Worm (Caenorhabditis elegans) whole organism, late embryonic: ENCODE measurements around the gene C14E2.1.
A peak's percentile ranks its signal among the peaks of the same experiment; 100 is the strongest.

Experiments used
- C08G9.2 ChIP-seq: sonication (generic microtip); optimal IDR thresholded peaks from 2 replicates; lab custom pipeline; 2016; ENCODE audit warnings: mild to moderate bottlenecking, missing genetic modification characterization, moderate library complexity, missing compliant biosample characterization
- C38D4.7 ChIP-seq: fragments of 200-800 bp; sonication (Bioruptor generic); optimal IDR thresholded peaks from 2 replicates; lab custom pipeline; 2018; ENCODE audit warnings: mild to moderate bottlenecking, missing genetic modification characterization, moderate library complexity, missing compliant biosample characterization
- F13H6.1 ChIP-seq: sonication (generic microtip); optimal IDR thresholded peaks from 2 replicates; lab custom pipeline; 2016; ENCODE audit warnings: missing genetic modification characterization, missing compliant biosample characterization
- K02D7.2 ChIP-seq: sonication (generic microtip); optimal IDR thresholded peaks from 2 replicates; lab custom pipeline; 2017; ENCODE audit warnings: mild to moderate bottlenecking, missing genetic modification characterization, missing compliant biosample characterization
- K09A11.1 ChIP-seq: sonication (generic microtip); optimal IDR thresholded peaks from 2 replicates; lab custom pipeline; 2017; ENCODE audit warnings: antibody characterized with exemption, mild to moderate bottlenecking, missing genetic modification characterization, missing compliant biosample characterization; ENCODE audit not compliant: insufficient read depth
- Y22D7AL.16 ChIP-seq: sonication (generic microtip); optimal IDR thresholded peaks from 2 replicates; lab custom pipeline; 2016; ENCODE audit warnings: missing genetic modification characterization, missing compliant biosample characterization
- ceh-18 ChIP-seq: sonication (generic microtip); optimal IDR thresholded peaks from 2 replicates; lab custom pipeline; 2016; ENCODE audit warnings: missing genetic modification characterization, missing compliant biosample characterization
- ceh-2 ChIP-seq: sonication (generic microtip); optimal IDR thresholded peaks from 2 replicates; lab custom pipeline; 2016; ENCODE audit warnings: missing genotype, missing genetic modification characterization, missing compliant biosample characterization
- ceh-24 ChIP-seq: sonication (generic microtip); optimal IDR thresholded peaks from 2 replicates; lab custom pipeline; 2016; ENCODE audit warnings: mild to moderate bottlenecking, missing genetic modification characterization, missing compliant biosample characterization
- ceh-30 ChIP-seq: fragments of 150-350 bp; optimal IDR thresholded peaks from 2 replicates; lab custom pipeline; 2014; ENCODE audit warnings: missing biosample characterization, missing genetic modification characterization
- ceh-31 ChIP-seq: sonication (generic microtip); optimal IDR thresholded peaks from 2 replicates; lab custom pipeline; 2016; ENCODE audit warnings: missing genetic modification characterization, missing compliant biosample characterization
- ceh-34 ChIP-seq: sonication (generic microtip); optimal IDR thresholded peaks from 2 replicates; lab custom pipeline; 2016; ENCODE audit warnings: mild to moderate bottlenecking, missing genetic modification characterization, missing compliant biosample characterization
- ceh-45 ChIP-seq: fragments of 200-800 bp; sonication (Bioruptor generic); IDR thresholded peaks from 2 replicates; pipeline ENCODE4 v1.3.6; 2022; ENCODE audit warnings: missing genetic modification reagents, missing genetic modification characterization, missing compliant biosample characterization
- ceh-48 ChIP-seq: sonication (generic microtip); optimal IDR thresholded peaks from 2 replicates; lab custom pipeline; 2016; ENCODE audit warnings: missing genetic modification characterization, inconsistent platforms, missing compliant biosample characterization
- ceh-6 ChIP-seq: fragments of 200-800 bp; sonication (Bioruptor generic); optimal IDR thresholded peaks from 2 replicates; lab custom pipeline; 2018; ENCODE audit warnings: mild to moderate bottlenecking, missing genetic modification characterization, missing compliant biosample characterization
- che-1 ChIP-seq: sonication (generic microtip); optimal IDR thresholded peaks from 2 replicates; lab custom pipeline; 2016; ENCODE audit warnings: mild to moderate bottlenecking, missing genetic modification characterization, missing compliant biosample characterization
- dmd-4 ChIP-seq: sonication (generic microtip); optimal IDR thresholded peaks from 2 replicates; lab custom pipeline; 2016; ENCODE audit warnings: borderline replicate concordance, missing genetic modification characterization, missing compliant biosample characterization
- dve-1 ChIP-seq: sonication (generic microtip); optimal IDR thresholded peaks from 2 replicates; lab custom pipeline; 2017; ENCODE audit warnings: antibody characterized with exemption, mild to moderate bottlenecking, missing genetic modification characterization, missing compliant biosample characterization
- elt-2 ChIP-seq: sonication (generic microtip); optimal IDR thresholded peaks from 2 replicates; lab custom pipeline; 2016; ENCODE audit warnings: missing genetic modification reagents, missing genetic modification characterization, missing compliant biosample characterization
- ets-4 ChIP-seq: sonication (generic microtip); optimal IDR thresholded peaks from 2 replicates; lab custom pipeline; 2016; ENCODE audit warnings: missing genetic modification characterization, missing compliant biosample characterization
- eyg-1 ChIP-seq: sonication (generic microtip); optimal IDR thresholded peaks from 2 replicates; lab custom pipeline; 2016; ENCODE audit warnings: missing genotype, missing genetic modification characterization, missing compliant biosample characterization
- fax-1 ChIP-seq: sonication (generic microtip); optimal IDR thresholded peaks from 2 replicates; lab custom pipeline; 2016; ENCODE audit warnings: missing genotype, missing genetic modification characterization, missing compliant biosample characterization
- hlh-30 ChIP-seq: sonication (generic microtip); optimal IDR thresholded peaks from 2 replicates; lab custom pipeline; 2017; ENCODE audit warnings: antibody characterized with exemption, missing genetic modification characterization, missing compliant biosample characterization; ENCODE audit not compliant: insufficient read depth
- hlh-6 ChIP-seq: sonication (generic microtip); optimal IDR thresholded peaks from 2 replicates; lab custom pipeline; 2016; ENCODE audit warnings: missing genotype, missing genetic modification characterization, missing compliant biosample characterization
- hlh-8 ChIP-seq: sonication (generic microtip); optimal IDR thresholded peaks from 2 replicates; lab custom pipeline; 2016; ENCODE audit warnings: missing genotype, missing genetic modification characterization, missing compliant biosample characterization
- lim-6 ChIP-seq: sonication (generic microtip); optimal IDR thresholded peaks from 2 replicates; lab custom pipeline; 2016; ENCODE audit warnings: missing genetic modification characterization, missing compliant biosample characterization
- lin-11 ChIP-seq: fragments of 200-800 bp; sonication (Bioruptor generic); optimal IDR thresholded peaks from 2 replicates; lab custom pipeline; 2018; ENCODE audit warnings: mild to moderate bottlenecking, missing genetic modification characterization, missing compliant biosample characterization
- madf-2 ChIP-seq: sonication (generic microtip); optimal IDR thresholded peaks from 2 replicates; lab custom pipeline; 2017; ENCODE audit warnings: missing genetic modification characterization, missing compliant biosample characterization
- mec-3 ChIP-seq: sonication (generic microtip); optimal IDR thresholded peaks from 2 replicates; lab custom pipeline; 2016; ENCODE audit warnings: borderline replicate concordance, missing genetic modification characterization, missing compliant biosample characterization
- nfya-1 ChIP-seq: sonication (generic microtip); optimal IDR thresholded peaks from 2 replicates; lab custom pipeline; 2017; ENCODE audit warnings: missing genetic modification characterization, mild to moderate bottlenecking, missing compliant biosample characterization, antibody characterized with exemption, moderate library complexity
- nhr-11 ChIP-seq: fragments of 150-350 bp; optimal IDR thresholded peaks from 2 replicates; lab custom pipeline; 2014; ENCODE audit warnings: missing biosample characterization, missing genetic modification characterization
- nhr-232 ChIP-seq: sonication (generic microtip); optimal IDR thresholded peaks from 2 replicates; lab custom pipeline; 2016; ENCODE audit warnings: missing genetic modification characterization, missing compliant biosample characterization
- npax-4 ChIP-seq: sonication (generic microtip); optimal IDR thresholded peaks from 2 replicates; lab custom pipeline; 2016; ENCODE audit warnings: missing genetic modification characterization, missing compliant biosample characterization
- odd-2 ChIP-seq: sonication (generic microtip); optimal IDR thresholded peaks from 2 replicates; lab custom pipeline; 2017; ENCODE audit warnings: antibody characterized with exemption, mild to moderate bottlenecking, missing genetic modification characterization, missing compliant biosample characterization
- pha-2 ChIP-seq: sonication (generic microtip); optimal IDR thresholded peaks from 2 replicates; lab custom pipeline; 2017; ENCODE audit warnings: mild to moderate bottlenecking, missing genetic modification characterization, missing compliant biosample characterization
- pha-4 ChIP-seq: fragments of 150-350 bp; optimal IDR thresholded peaks from 2 replicates; lab custom pipeline; 2018; ENCODE audit warnings: missing biosample characterization, missing genetic modification reagents, missing genetic modification characterization
- pros-1 ChIP-seq: fragments of 150-350 bp; optimal IDR thresholded peaks from 2 replicates; lab custom pipeline; 2014; ENCODE audit warnings: missing biosample characterization, missing genetic modification reagents, missing genetic modification characterization
- sdc-2 ChIP-seq: sonication (generic microtip); optimal IDR thresholded peaks from 2 replicates; lab custom pipeline; 2016; ENCODE audit warnings: missing genotype, missing genetic modification characterization, missing compliant biosample characterization
- syd-9 ChIP-seq: sonication (generic microtip); optimal IDR thresholded peaks from 2 replicates; lab custom pipeline; 2016; ENCODE audit warnings: mild to moderate bottlenecking, missing genetic modification characterization, moderate library complexity, missing compliant biosample characterization
- tbx-2 ChIP-seq: sonication (generic microtip); optimal IDR thresholded peaks from 2 replicates; lab custom pipeline; 2016; ENCODE audit warnings: missing genetic modification characterization, missing compliant biosample characterization
- tbx-7 ChIP-seq: sonication (generic microtip); optimal IDR thresholded peaks from 2 replicates; lab custom pipeline; 2016; ENCODE audit warnings: missing genotype, missing genetic modification characterization, missing compliant biosample characterization
- ttx-3 ChIP-seq: sonication (generic microtip); optimal IDR thresholded peaks from 2 replicates; lab custom pipeline; 2016; ENCODE audit warnings: missing genetic modification reagents, missing genetic modification characterization, missing compliant biosample characterization
- unc-42 ChIP-seq: sonication (generic microtip); optimal IDR thresholded peaks from 2 replicates; lab custom pipeline; 2016; ENCODE audit warnings: missing genotype, missing genetic modification characterization, missing compliant biosample characterization
- unc-55 ChIP-seq: sonication (generic microtip); optimal IDR thresholded peaks from 2 replicates; lab custom pipeline; 2017; ENCODE audit warnings: missing biosample characterization, missing genetic modification reagents, missing genetic modification characterization
- unc-86 ChIP-seq: sonication (generic microtip); optimal IDR thresholded peaks from 2 replicates; lab custom pipeline; 2016; ENCODE audit warnings: missing genetic modification characterization, missing compliant biosample characterization
- zip-5 ChIP-seq: sonication (generic microtip); optimal IDR thresholded peaks from 2 replicates; lab custom pipeline; 2016; ENCODE audit warnings: missing genetic modification characterization, missing compliant biosample characterization
- ztf-16 ChIP-seq: sonication (generic microtip); optimal IDR thresholded peaks from 2 replicates; lab custom pipeline; 2017; ENCODE audit warnings: missing genetic modification characterization, missing compliant biosample characterization

C14E2.1 gene

ce11 chrX:1829937-1830336 is 3.7 kb downstream of the C14E2.1 start, which contains the start of gene C14E2.6:
Gene C14E2.6, minus strand, starts transcription at chrX:1830037.
- TF ChIP-seq madf-2 (tag; lab: Kevin White, UChicago) = no peak
- TF ChIP-seq unc-86 (tag; lab: Kevin White, UChicago) = no peak
- no peak for TF ChIP-seq ttx-3 (tag; lab: Kevin White, UChicago)
- TF ChIP-seq ceh-2 (tag; lab: Kevin White, UChicago) = no peak
- TF ChIP-seq syd-9 (tag; lab: Kevin White, UChicago) = no peak
- TF ChIP-seq tbx-2 (tag; lab: Kevin White, UChicago) = no peak
- TF ChIP-seq unc-42 (tag; lab: Kevin White, UChicago) = no peak
- no peak for TF ChIP-seq tbx-7
- no peak for TF ChIP-seq fax-1
- no peak for TF ChIP-seq mec-3 (tag; lab: Kevin White, UChicago)
- TF ChIP-seq ceh-6 (GFP tag; lab: Kevin White, UChicago) = no peak
- TF ChIP-seq hlh-30 = no peak
- TF ChIP-seq sdc-2 (tag; lab: Kevin White, UChicago) = no peak
- no peak for TF ChIP-seq lin-11 (tag; lab: Kevin White, UChicago)
- TF ChIP-seq pha-2 (tag; lab: Kevin White, UChicago) = no peak
- no peak for TF ChIP-seq nhr-232 (tag; lab: Kevin White, UChicago)
- TF ChIP-seq K09A11.1 (tag; lab: Kevin White, UChicago) = no peak
- no peak for TF ChIP-seq ceh-34 (tag; lab: Kevin White, UChicago)

ce11 chrX:1830475-1830874 is 4.2 kb downstream of the C14E2.1 start:
- no peak for TF ChIP-seq ztf-16 (tag; lab: Kevin White, UChicago)
- TF ChIP-seq ceh-45 (GFP tag; lab: Robert Waterston, UW) = no peak
- TF ChIP-seq C08G9.2 = no peak
- TF ChIP-seq F13H6.1 = no peak
- TF ChIP-seq ceh-48 (tag; lab: Kevin White, UChicago) = no peak
- no peak for TF ChIP-seq dmd-4 (tag; lab: Kevin White, UChicago)
- TF ChIP-seq ceh-18 (tag; lab: Kevin White, UChicago) = no peak
- TF ChIP-seq pha-4 = no peak
- no peak for TF ChIP-seq unc-42 (tag; lab: Kevin White, UChicago)
- no peak for TF ChIP-seq K02D7.2 (tag; lab: Kevin White, UChicago)
- no peak for TF ChIP-seq ceh-24 (tag; lab: Kevin White, UChicago)
- no peak for TF ChIP-seq pros-1 (tag; lab: Kevin White, UChicago)
- TF ChIP-seq nhr-11 (tag; lab: Kevin White, UChicago) = no peak
- no peak for TF ChIP-seq zip-5 (tag; lab: Kevin White, UChicago)
- TF ChIP-seq hlh-6 (tag; lab: Kevin White, UChicago) = no peak

- TF ChIP-seq eyg-1 (tag; lab: Kevin White, UChicago) (no peak), F13H6.1 (peak; percentile 53), Y22D7AL.16 (tag; lab: Kevin White, UChicago) (peak; percentile 61), ceh-31 (tag; lab: Kevin White, UChicago) (peak; percentile 35), C38D4.7 (peak; percentile 65), hlh-8 (no peak), lim-6 (tag; lab: Kevin White, UChicago) (no peak), madf-2 (tag; lab: Kevin White, UChicago) (peak; percentile 50), nhr-232 (tag; lab: Kevin White, UChicago) (peak; percentile 58), ets-4 (tag; lab: Kevin White, UChicago) (peak; percentile 29), zip-5 (tag; lab: Kevin White, UChicago) (peak; percentile 5), nfya-1 (tag; lab: Kevin White, UChicago) (peak; percentile 28), syd-9 (tag; lab: Kevin White, UChicago) (peak; percentile 54), tbx-7 (no peak), odd-2 (tag; lab: Kevin White, UChicago) (no peak), npax-4 (tag; lab: Kevin White, UChicago) (peak; percentile 21), che-1 (tag; lab: Kevin White, UChicago) (peak; percentile 79), ceh-45 (GFP tag; lab: Robert Waterston, UW) (0 out of 2 replicates have a peak, but pooled peaks have one; percentile 20), hlh-6 (tag; lab: Kevin White, UChicago) (peak; percentile 78), elt-2 (tag; lab: Kevin White, UChicago) (peak; percentile 67), fax-1 (peak; percentile 48), dmd-4 (tag; lab: Kevin White, UChicago) (peak; percentile 67), dve-1 (tag; lab: Kevin White, UChicago) (peak; percentile 29), unc-42 (tag; lab: Kevin White, UChicago) (peak; percentile 2), ceh-30 (tag; lab: Kevin White, UChicago) (no peak), sdc-2 (tag; lab: Kevin White, UChicago) (peak; percentile 91), ceh-2 (tag; lab: Kevin White, UChicago) (peak; percentile 56), hlh-30 (no peak), unc-55 (no peak), ceh-48 (tag; lab: Kevin White, UChicago) (peak; percentile 56)
These were observed 11.4 kb downstream of the C14E2.1 start for ce11 chrX:1837703-1838102.
